Worm (Caenorhabditis elegans): Measurements from ENCODE around the gene arp-6.

ce11 chrII:8086803-8087202, 49.7 kb upstream of the arp-6 start, which contains the start of gene K02C4.3:
- no peak for TF ChIP-seq tab-1 (GFP tag; IDR thresholded peaks at IDR 0.05)
- no peak for TF ChIP-seq ref-1 (GFP tag; conservative IDR thresholded peaks at IDR 0.05)
- no peak for TF ChIP-seq T22C8.4 (GFP tag; IDR thresholded peaks at IDR 0.05)
- TF ChIP-seq med-1 (GFP tag; optimal IDR thresholded peaks at IDR 0.05; ENCODE audit: insufficient read depth), result no peak
- no peak for TF ChIP-seq ztf-23 (GFP tag; IDR thresholded peaks at IDR 0.05)
- no peak for TF ChIP-seq klf-2 (GFP tag; conservative IDR thresholded peaks at IDR 0.05)

Data from whole organism, midembryonic.